Fruit fly (Drosophila melanogaster) whole organism, adult: Measurements from ENCODE around the gene wam.
A peak's percentile ranks its signal among the peaks of the same experiment; 100 is the strongest.

ENCODE experiments used
- CG14711 ChIP-seq: fragments of 200-800 bp; sonication (Bioruptor generic); optimal IDR thresholded peaks from 2 replicates; lab custom pipeline; 2018; ENCODE audit warnings: missing biosample characterization, mild to moderate bottlenecking, missing genetic modification characterization, moderate library complexity
- CG7045 ChIP-seq: fragments of 200-800 bp; sonication (Bioruptor generic); optimal IDR thresholded peaks from 2 replicates; lab custom pipeline; 2017; ENCODE audit warnings: missing biosample characterization, mild to moderate bottlenecking, missing genetic modification characterization
- CG7101 ChIP-seq: fragments of 200-800 bp; sonication (Bioruptor generic); optimal IDR thresholded peaks from 2 replicates; lab custom pipeline; 2018; ENCODE audit warnings: missing biosample characterization, mild to moderate bottlenecking, missing genetic modification characterization, moderate library complexity
- Crg-1 ChIP-seq: fragments of 200-800 bp; sonication (Bioruptor generic); optimal IDR thresholded peaks from 2 replicates; lab custom pipeline; 2016; ENCODE audit warnings: missing biosample characterization, missing genetic modification characterization
- Hr96 ChIP-seq: fragments of 200-800 bp; sonication (Bioruptor generic); optimal IDR thresholded peaks from 2 replicates; lab custom pipeline; 2016; ENCODE audit warnings: missing biosample characterization, missing genetic modification characterization
- cnc ChIP-seq, 2 experiments: fragments of >200 bp; optimal IDR thresholded peaks; 2 replicates each; lab custom pipeline; 2017
- tj ChIP-seq: fragments of 200-800 bp; sonication (Bioruptor generic); optimal IDR thresholded peaks from 3 replicates; lab custom pipeline; 2017; ENCODE audit warnings: missing biosample characterization, mild to moderate bottlenecking, missing genetic modification characterization, moderate library complexity
- toe ChIP-seq: fragments of 200-800 bp; sonication (Bioruptor generic); optimal IDR thresholded peaks from 2 replicates; lab custom pipeline; 2016; ENCODE audit warnings: missing biosample characterization, missing genetic modification characterization

- TF ChIP-seq Hr96 (GFP tag; lab: Kevin White, UChicago) (no peak), CG7045 (GFP tag; lab: Kevin White, UChicago) (no peak), CG7101 (tag; lab: Kevin White, UChicago) (no peak), Crg-1 (GFP tag; lab: Kevin White, UChicago) (no peak), tj (no peak), toe (peak; percentile 18), CG14711 (tag; lab: Kevin White, UChicago) (no peak), cnc (optimal IDR thresholded peaks at IDR 0.05; lab: Kevin White, UChicago) (no peak)
These were observed 43.4 kb upstream of the wam start for dm6 chr3R:23331280-23331679.
